Fruit fly (Drosophila melanogaster) whole organism, adult: ENCODE data around the gene MESR6.

Experiments
- CG11617 ChIP-seq: fragments of 200-800 bp; sonication (Bioruptor generic); optimal IDR thresholded peaks from 2 replicates; lab custom pipeline; 2017; ENCODE audit warnings: mild to moderate bottlenecking, missing biosample characterization, missing genetic modification reagents, missing genetic modification characterization
- CG12768 ChIP-seq: fragments of 200-800 bp; sonication (Bioruptor generic); optimal IDR thresholded peaks from 2 replicates; lab custom pipeline; 2017; ENCODE audit warnings: missing biosample characterization, missing genetic modification characterization, mild to moderate bottlenecking, moderate library complexity, missing genetic modification reagents
- CG33017 ChIP-seq: fragments of 200-800 bp; sonication (Bioruptor generic); optimal IDR thresholded peaks from 2 replicates; lab custom pipeline; 2018; ENCODE audit warnings: missing biosample characterization, mild to moderate bottlenecking, missing genetic modification characterization, moderate library complexity
- Clk ChIP-seq: fragments of 200-800 bp; sonication (Bioruptor generic); optimal IDR thresholded peaks from 2 replicates; lab custom pipeline; 2017; ENCODE audit warnings: missing biosample characterization, missing genetic modification characterization
- Hr96 ChIP-seq: fragments of 200-800 bp; sonication (Bioruptor generic); optimal IDR thresholded peaks from 2 replicates; lab custom pipeline; 2016; ENCODE audit warnings: missing biosample characterization, missing genetic modification characterization
- Mnt ChIP-seq: fragments of 200-800 bp; sonication (Bioruptor generic); optimal IDR thresholded peaks from 2 replicates; lab custom pipeline; 2016; ENCODE audit warnings: missing biosample characterization, mild to moderate bottlenecking, missing genetic modification characterization
- bab1 ChIP-seq: fragments of 200-800 bp; sonication (Bioruptor generic); optimal IDR thresholded peaks from 3 replicates; lab custom pipeline; 2019; ENCODE audit warnings: missing biosample characterization, mild to moderate bottlenecking, missing genetic modification characterization, moderate library complexity
- cic ChIP-seq: fragments of 200-800 bp; sonication (Bioruptor generic); optimal IDR thresholded peaks from 2 replicates; lab custom pipeline; 2017; ENCODE audit warnings: missing biosample characterization, mild to moderate bottlenecking, missing genetic modification characterization, moderate library complexity
- cnc ChIP-seq, 2 experiments: fragments of >200 bp; optimal IDR thresholded peaks; 2 replicates each; lab custom pipeline; 2017
- ovo ChIP-seq: fragments of 200-800 bp; sonication (Bioruptor generic); optimal IDR thresholded peaks from 2 replicates; lab custom pipeline; 2016; ENCODE audit warnings: missing biosample characterization, missing genetic modification characterization
- pad ChIP-seq: fragments of 200-800 bp; sonication (Bioruptor generic); optimal IDR thresholded peaks from 3 replicates; lab custom pipeline; 2017; ENCODE audit warnings: missing biosample characterization, missing genetic modification characterization, mild to moderate bottlenecking, moderate library complexity, missing genetic modification reagents
- tj ChIP-seq: fragments of 200-800 bp; sonication (Bioruptor generic); optimal IDR thresholded peaks from 3 replicates; lab custom pipeline; 2017; ENCODE audit warnings: missing biosample characterization, mild to moderate bottlenecking, missing genetic modification characterization, moderate library complexity
- toe ChIP-seq: fragments of 200-800 bp; sonication (Bioruptor generic); optimal IDR thresholded peaks from 2 replicates; lab custom pipeline; 2016; ENCODE audit warnings: missing biosample characterization, missing genetic modification characterization

- no peak for TF ChIP-seq cic
- no peak for TF ChIP-seq ovo (GFP tag; lab: Kevin White, UChicago)
- TF ChIP-seq Clk: no peak
- peak; percentile 22 for TF ChIP-seq tj
- no peak for TF ChIP-seq Hr96
- peak; percentile 15 for TF ChIP-seq bab1 (GFP tag; lab: Kevin White, UChicago)
- TF ChIP-seq cnc (optimal IDR thresholded peaks at IDR 0.05; lab: Kevin White, UChicago): no peak
- TF ChIP-seq Mnt (GFP tag; lab: Kevin White, UChicago): no peak
- TF ChIP-seq CG11617 (GFP tag; lab: Kevin White, UChicago): peak; percentile 9
- TF ChIP-seq CG12768 (GFP tag; lab: Kevin White, UChicago): peak; percentile 3
- peak; percentile 17 for TF ChIP-seq pad (GFP tag; lab: Kevin White, UChicago)
- TF ChIP-seq CG33017 (tag; lab: Kevin White, UChicago): peak; percentile 13
- TF ChIP-seq toe (GFP tag; lab: Kevin White, UChicago): no peak
These were observed 3.6 kb downstream of the MESR6 start, which contains the start of gene CNPYb for dm6 chr3L:19096032-19096431.
